Fruit fly (Drosophila melanogaster) whole organism, embryonic: ENCODE data around the gene CG6230.

Source experiments
- Blimp-1 ChIP-seq: fragments of 200-800 bp; sonication (Bioruptor generic); optimal IDR thresholded peaks from 3 replicates; lab custom pipeline; 2018; ENCODE audit warnings: missing biosample characterization, missing genetic modification characterization, mild to moderate bottlenecking, moderate library complexity, missing genetic modification reagents
- CG11696 ChIP-seq: fragments of 200-800 bp; sonication (Bioruptor generic); IDR thresholded peaks from 2 replicates; pipeline ENCODE4 v1.3.6; 2022; ENCODE audit warnings: missing biosample characterization, missing genetic modification characterization
- CG12155 ChIP-seq: fragments of 200-800 bp; sonication (Bioruptor generic); optimal IDR thresholded peaks from 3 replicates; lab custom pipeline; 2016; ENCODE audit warnings: missing biosample characterization, missing genetic modification characterization
- CG17385 ChIP-seq: fragments of 200-800 bp; sonication (Bioruptor generic); optimal IDR thresholded peaks from 3 replicates; lab custom pipeline; 2018; ENCODE audit warnings: missing biosample characterization, mild to moderate bottlenecking, missing genetic modification characterization
- CG18619 ChIP-seq: fragments of 200-800 bp; sonication (Bioruptor generic); optimal IDR thresholded peaks from 3 replicates; lab custom pipeline; 2017; ENCODE audit warnings: missing biosample characterization, mild to moderate bottlenecking, missing genetic modification characterization
- CG33557 ChIP-seq: fragments of 200-800 bp; sonication (Bioruptor generic); optimal IDR thresholded peaks from 2 replicates; lab custom pipeline; 2019; ENCODE audit warnings: missing biosample characterization, mild to moderate bottlenecking, missing genetic modification characterization, moderate library complexity
- CrebB ChIP-seq: fragments of 200-800 bp; sonication (Bioruptor generic); optimal IDR thresholded peaks from 3 replicates; lab custom pipeline; 2018; ENCODE audit warnings: missing biosample characterization, mild to moderate bottlenecking, missing genetic modification characterization
- Dip3 ChIP-seq: fragments of 200-800 bp; sonication (Bioruptor generic); optimal IDR thresholded peaks from 3 replicates; lab custom pipeline; 2016; ENCODE audit warnings: missing biosample characterization, missing genetic modification characterization
- H15 ChIP-seq: fragments of 200-800 bp; sonication (Bioruptor generic); IDR thresholded peaks from 3 replicates; pipeline ENCODE4 v1.3.6; 2022; ENCODE audit warnings: missing biosample characterization, missing genetic modification characterization
- HLH54F ChIP-seq: fragments of 200-800 bp; sonication (Bioruptor generic); optimal IDR thresholded peaks from 3 replicates; lab custom pipeline; 2016; ENCODE audit warnings: missing biosample characterization, missing genetic modification characterization
- NFAT ChIP-seq: fragments of 200-800 bp; sonication (Bioruptor generic); IDR thresholded peaks from 2 replicates; pipeline ENCODE4 v1.3.6; 2022; ENCODE audit warnings: missing biosample characterization, missing genetic modification characterization
- Rfx ChIP-seq: fragments of 200-800 bp; sonication (Bioruptor generic); IDR thresholded peaks from 2 replicates; pipeline ENCODE4 v1.3.6; 2022; ENCODE audit warnings: missing biosample characterization, missing genetic modification characterization
- ab ChIP-seq: fragments of 200-800 bp; sonication (Bioruptor generic); optimal IDR thresholded peaks from 2 replicates; lab custom pipeline; 2016; ENCODE audit warnings: missing biosample characterization, missing genetic modification characterization
- dmrt99B ChIP-seq: fragments of 200-800 bp; sonication (Bioruptor generic); optimal IDR thresholded peaks from 2 replicates; lab custom pipeline; 2018; ENCODE audit warnings: missing biosample characterization, mild to moderate bottlenecking, missing genetic modification characterization, moderate library complexity
- fd3F ChIP-seq: fragments of 200-800 bp; sonication (Bioruptor generic); optimal IDR thresholded peaks from 2 replicates; lab custom pipeline; 2018; ENCODE audit warnings: missing biosample characterization, mild to moderate bottlenecking, missing genetic modification characterization, moderate library complexity
- h ChIP-seq: fragments of >200 bp; optimal IDR thresholded peaks from 2 replicates; lab custom pipeline; 2017
- insv ChIP-seq, 2 experiments: fragments of 200-800 bp; sonication (Bioruptor generic); optimal IDR thresholded peaks; 3 replicates each; lab custom pipeline; 2016 to 2018; ENCODE audit warnings: missing biosample characterization in 2 of 2, missing genetic modification characterization in 2 of 2
- lab ChIP-seq: fragments of 200-800 bp; sonication (Bioruptor generic); optimal IDR thresholded peaks from 3 replicates; lab custom pipeline; 2017; ENCODE audit warnings: missing biosample characterization, missing genetic modification characterization, mild to moderate bottlenecking, moderate library complexity, missing genetic modification reagents
- lilli ChIP-seq: fragments of 200-800 bp; sonication (Bioruptor generic); optimal IDR thresholded peaks from 3 replicates; lab custom pipeline; 2016; ENCODE audit warnings: missing biosample characterization, missing genetic modification characterization
- peb ChIP-seq: fragments of 200-800 bp; sonication (Bioruptor generic); IDR thresholded peaks from 2 replicates; pipeline ENCODE4 v1.3.6; 2022; ENCODE audit warnings: missing biosample characterization, missing genetic modification characterization
- tio ChIP-seq: fragments of 200-800 bp; sonication (Bioruptor generic); optimal IDR thresholded peaks from 2 replicates; lab custom pipeline; 2017; ENCODE audit warnings: missing biosample characterization, missing genetic modification characterization, inconsistent platforms
- wor ChIP-seq: fragments of 200-800 bp; sonication (Bioruptor generic); IDR thresholded peaks from 2 replicates; pipeline ENCODE4 v1.3.6; 2022; ENCODE audit warnings: missing biosample characterization, missing genetic modification characterization

Gene CG6230

dm6 chr2L:11065932-11066823 is 53.9 kb downstream of the CG6230 start (continued):
- TF ChIP-seq insv (GFP tag; optimal IDR thresholded peaks at IDR 0.05; lab: Kevin White, UChicago) (no peak), tio (peak; percentile 39), peb (GFP tag; lab: Robert Waterston, UW) (no peak), NFAT (GFP tag; lab: Robert Waterston, UW) (no peak), ab (GFP tag; lab: Kevin White, UChicago) (no peak), CG12155 (GFP tag; lab: Kevin White, UChicago) (no peak), dmrt99B (tag; lab: Kevin White, UChicago) (peak; percentile 34), CG18619 (GFP tag; lab: Kevin White, UChicago) (no peak), wor (GFP tag; lab: Robert Waterston, UW) (no peak), H15 (GFP tag; lab: Robert Waterston, UW) (0 out of 3 replicates have a peak, but pooled peaks have one; percentile 28), CG17385 (GFP tag; lab: Kevin White, UChicago) (peak; percentile 71), CG11696 (GFP tag; lab: Robert Waterston, UW) (0 out of 2 replicates have a peak, but pooled peaks have one; percentile 13), h (lab: Kevin White, UChicago) (no peak), Dip3 (GFP tag; lab: Kevin White, UChicago) (peak; percentile 62), lilli (peak; percentile 50), CrebB (tag; lab: Kevin White, UChicago) (no peak), CG33557 (GFP tag; lab: Kevin White, UChicago) (no peak), fd3F (peak; percentile 21), Blimp-1 (peak; percentile 5), Rfx (GFP tag; lab: Robert Waterston, UW) (0 out of 2 replicates have a peak, but pooled peaks have one; percentile 12), HLH54F (GFP tag; lab: Kevin White, UChicago) (peak; percentile 48), lab (GFP tag; lab: Kevin White, UChicago) (peak; percentile 3)
